Worm (Caenorhabditis elegans): ENCODE data around the gene rbm-7.

DNA sequence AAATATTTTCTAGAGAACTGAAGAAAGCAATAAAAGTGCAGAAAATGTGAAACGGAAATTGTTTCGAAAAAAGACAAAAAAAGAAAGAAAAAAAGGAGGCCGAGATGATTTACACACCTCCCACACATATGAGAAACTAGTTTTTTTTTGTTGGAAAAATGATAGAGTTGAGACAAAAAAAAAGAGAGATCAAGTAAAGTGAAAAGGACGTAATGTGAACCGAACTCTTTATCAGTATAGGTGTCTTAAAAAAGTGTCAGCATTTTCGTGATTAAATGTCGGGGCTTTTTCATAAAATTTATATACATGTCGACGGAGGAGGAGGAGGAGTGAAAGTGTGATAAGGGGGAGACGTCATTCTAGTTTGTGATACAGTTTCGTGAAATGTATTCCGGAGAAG lies 27.6 kb upstream of the rbm-7 start:
- no peak for TF ChIP-seq pag-3 (tag; optimal IDR thresholded peaks at IDR 0.05; ENCODE audit: borderline replicate concordance)
- TF ChIP-seq nfya-1 (tag; optimal IDR thresholded peaks at IDR 0.05) = no peak
- no peak for TF ChIP-seq Y22D7AL.16 (tag; optimal IDR thresholded peaks at IDR 0.05)
- no peak for TF ChIP-seq pqm-1 (tag; optimal IDR thresholded peaks at IDR 0.05)
- TF ChIP-seq nhr-232 (tag; optimal IDR thresholded peaks at IDR 0.05) = no peak
- no peak for TF ChIP-seq ama-1 (optimal IDR thresholded peaks at IDR 0.05)
